Worm (Caenorhabditis elegans) whole organism, L4 larva: ENCODE results near the gene irld-20.

Experiments
- F49E8.2 ChIP-seq: sonication (generic microtip); optimal IDR thresholded peaks from 2 replicates; lab custom pipeline; 2016; ENCODE audit warnings: missing compliant biosample characterization, mild to moderate bottlenecking, missing genetic modification characterization, borderline replicate concordance
- fos-1 ChIP-seq: fragments of 150-350 bp; optimal IDR thresholded peaks from 2 replicates; lab custom pipeline; 2014; ENCODE audit warnings: missing biosample characterization, missing genetic modification characterization
- madf-9 ChIP-seq: fragments of 200-800 bp; sonication (Bioruptor generic); conservative IDR thresholded peaks from 2 replicates; pipeline ENCODE4 v1.3.6; 2022; ENCODE audit warnings: missing genetic modification reagents, missing genetic modification characterization, missing compliant biosample characterization
- nhr-76 ChIP-seq: fragments of 150-350 bp; optimal IDR thresholded peaks from 2 replicates; lab custom pipeline; 2014; ENCODE audit warnings: missing biosample characterization, missing genetic modification characterization
- nhr-77 ChIP-seq: fragments of 150-350 bp; optimal IDR thresholded peaks from 2 replicates; lab custom pipeline; 2014; ENCODE audit warnings: missing biosample characterization, missing genetic modification characterization
- spr-1 ChIP-seq: sonication (generic microtip); optimal IDR thresholded peaks from 2 replicates; lab custom pipeline; 2016; ENCODE audit warnings: mild to moderate bottlenecking, missing genetic modification characterization, missing compliant biosample characterization

ce11 chrIII:12711217-12711616 is 39.7 kb upstream of the irld-20 start, which contains the start of gene hut-1:
- no peak for TF ChIP-seq nhr-76
- TF ChIP-seq fos-1, result no peak
- no peak for TF ChIP-seq F49E8.2
- TF ChIP-seq madf-9 (GFP tag; lab: Robert Waterston, UW), result no peak
- TF ChIP-seq spr-1, result no peak
- no peak for TF ChIP-seq nhr-77 (tag; lab: Kevin White, UChicago)
